4 fruit fly cellular contexts compared by ENCODE assay signal in genomic region chr3L:15172404-15173055, dm6.
A peak's percentile ranks its signal among the peaks of the same experiment; 100 is the strongest.
TF ChIP-seq lines count a peak whose summit lies in the region.

No protein-coding gene starts in this region.

- no peak for TF ChIP-seq CTCF in whole organism, embryonic (GFP tag; optimal IDR thresholded peaks at IDR 0.05; lab: Kevin White, UChicago)

TF ChIP-seq in whole organism, adult, 20 proteins besides CTCF, POLR2A, EP300 and RAD21:
- no peak for TF ChIP-seq CG7101 (tag; optimal IDR thresholded peaks at IDR 0.05; lab: Kevin White, UChicago)
- peak; percentile 61 for TF ChIP-seq tj (GFP tag; optimal IDR thresholded peaks at IDR 0.05; lab: Kevin White, UChicago)

TF ChIP-seq in whole organism, embryonic, 481 proteins besides CTCF, POLR2A, EP300 and RAD21:
- peak; percentile 71 for TF ChIP-seq sens (GFP tag; lab: Kevin White, UChicago)
- no peak for TF ChIP-seq CG7963 (GFP tag; IDR thresholded peaks at IDR 0.05; lab: Robert Waterston, UW; ENCODE audit: partially characterized antibody)
- TF ChIP-seq insv (GFP tag; optimal IDR thresholded peaks at IDR 0.05; lab: Kevin White, UChicago): peak in 1 of 2 experiments; percentile 43
- peak; percentile 44; the same call in 1 of the 3 replicates for TF ChIP-seq CG14860 (GFP tag; IDR thresholded peaks at IDR 0.05; lab: Robert Waterston, UW; ENCODE audit: partially characterized antibody)
- TF ChIP-seq Pdp1 (GFP tag; optimal IDR thresholded peaks at IDR 0.05; lab: Kevin White, UChicago): peak in 1 of 2 experiments; percentile 56
- peak; percentile 73 for TF ChIP-seq Ets65A (GFP tag; lab: Kevin White, UChicago)
- TF ChIP-seq HmgD (GFP tag; optimal IDR thresholded peaks at IDR 0.05; lab: Kevin White, UChicago): no peak
- TF ChIP-seq CG12391 (tag; optimal IDR thresholded peaks at IDR 0.05; lab: Kevin White, UChicago): no peak
- TF ChIP-seq Hey (tag; optimal IDR thresholded peaks at IDR 0.05; lab: Kevin White, UChicago): no peak
- peak; percentile 69; the same call in 2 of the 3 replicates for TF ChIP-seq HLH4C (GFP tag; IDR thresholded peaks at IDR 0.05; lab: Robert Waterston, UW; ENCODE audit: partially characterized antibody)
- TF ChIP-seq CG10959 (GFP tag; IDR thresholded peaks at IDR 0.05; lab: Robert Waterston, UW): peak; percentile 10; the same call in 1 of the 2 replicates
- TF ChIP-seq CG16813 (GFP tag; IDR thresholded peaks at IDR 0.05; lab: Robert Waterston, UW; ENCODE audit: partially characterized antibody): peak; percentile 61
- no peak for TF ChIP-seq CG14050 (GFP tag; IDR thresholded peaks at IDR 0.05; lab: Robert Waterston, UW)
- TF ChIP-seq CG2712 (tag; optimal IDR thresholded peaks at IDR 0.05; lab: Kevin White, UChicago): peak; percentile 7
- TF ChIP-seq H2.0 (GFP tag; IDR thresholded peaks at IDR 0.05; lab: Robert Waterston, UW): no peak
- no peak for TF ChIP-seq CG18764 (GFP tag; optimal IDR thresholded peaks at IDR 0.05; lab: Kevin White, UChicago)
- TF ChIP-seq CG9215 (GFP tag; IDR thresholded peaks at IDR 0.05; lab: Robert Waterston, UW): no peak
- TF ChIP-seq aop (GFP tag; IDR thresholded peaks at IDR 0.05; lab: Robert Waterston, UW): no peak
- no peak for TF ChIP-seq lmd (GFP tag; IDR thresholded peaks at IDR 0.05; lab: Robert Waterston, UW)
- TF ChIP-seq CG30020 (tag; optimal IDR thresholded peaks at IDR 0.05; lab: Kevin White, UChicago): no peak
- 0 out of 3 replicates have a peak, but pooled peaks have one; percentile 31 for TF ChIP-seq ci (GFP tag; IDR thresholded peaks at IDR 0.05; lab: Robert Waterston, UW)
- peak; percentile 11 for TF ChIP-seq gem (tag; optimal IDR thresholded peaks at IDR 0.05; lab: Kevin White, UChicago)
- peak; percentile 38 for TF ChIP-seq nerfin-2 (GFP tag; IDR thresholded peaks at IDR 0.05; lab: Robert Waterston, UW; ENCODE audit: partially characterized antibody)
- TF ChIP-seq odd (GFP tag; optimal IDR thresholded peaks at IDR 0.05; lab: Kevin White, UChicago): no peak

TF ChIP-seq in whole organism, prepupa, 60 proteins besides CTCF, POLR2A, EP300 and RAD21:
- TF ChIP-seq CG8119 (GFP tag; IDR thresholded peaks at IDR 0.05; lab: Robert Waterston, UW): no peak
- no peak for TF ChIP-seq CG6792 (GFP tag; optimal IDR thresholded peaks at IDR 0.05; lab: Kevin White, UChicago)
- no peak for TF ChIP-seq CG10669 (GFP tag; optimal IDR thresholded peaks at IDR 0.05; lab: Kevin White, UChicago)
- TF ChIP-seq Met (GFP tag; optimal IDR thresholded peaks at IDR 0.05; lab: Kevin White, UChicago): no peak
- TF ChIP-seq Eip78C (GFP tag; lab: Kevin White, UChicago): peak; percentile 55
- no peak for TF ChIP-seq CG11762 (GFP tag; optimal IDR thresholded peaks at IDR 0.05; lab: Kevin White, UChicago; ENCODE audit: insufficient read depth)
- TF ChIP-seq Hr38 (GFP tag; optimal IDR thresholded peaks at IDR 0.05; lab: Kevin White, UChicago): no peak
- TF ChIP-seq CG32006 (GFP tag; optimal IDR thresholded peaks at IDR 0.05; lab: Kevin White, UChicago): peak; percentile 10

TF ChIP-seq in whole organism, pupa, 21 proteins besides CTCF, POLR2A, EP300 and RAD21:
- peak; percentile 44 for TF ChIP-seq CG14655 (GFP tag; optimal IDR thresholded peaks at IDR 0.05; lab: Kevin White, UChicago)
- peak; percentile 17 for TF ChIP-seq CG8301 (tag; optimal IDR thresholded peaks at IDR 0.05; lab: Kevin White, UChicago)
- no peak for TF ChIP-seq CG34367 (tag; optimal IDR thresholded peaks at IDR 0.05; lab: Kevin White, UChicago)
